Worm (Caenorhabditis elegans): Measurements from ENCODE around the gene W10C4.1.

DNA sequence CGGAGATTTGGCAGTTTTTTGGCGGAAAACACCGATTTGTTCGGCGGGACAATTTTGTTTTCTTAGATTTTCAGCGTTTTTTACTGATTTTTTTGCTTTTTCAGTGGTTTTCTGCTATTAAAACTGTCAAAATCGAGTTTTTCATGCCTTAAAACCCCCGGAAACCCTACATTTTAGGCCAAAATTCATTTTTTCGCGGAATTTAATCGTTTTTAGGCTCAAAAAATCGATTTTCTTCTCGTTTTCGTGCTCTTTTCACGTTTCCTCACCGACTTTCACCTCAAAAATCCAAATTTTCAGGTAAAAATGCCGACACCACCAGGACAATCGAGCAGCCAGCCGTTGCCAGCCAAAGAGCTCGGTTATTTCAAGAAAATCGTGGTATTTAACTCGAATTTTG, 28.6 kb upstream of the W10C4.1 start, which contains the start of gene hpo-29:
- TF ChIP-seq ztf-11 (tag; optimal IDR thresholded peaks at IDR 0.05) (no peak), nhr-12 (tag; optimal IDR thresholded peaks at IDR 0.05) (no peak), unc-62 (GFP tag; optimal IDR thresholded peaks at IDR 0.05) (no peak), elt-2 (tag; optimal IDR thresholded peaks at IDR 0.05) (no peak), nhr-28 (tag; optimal IDR thresholded peaks at IDR 0.05) (no peak), jun-1 (tag; optimal IDR thresholded peaks at IDR 0.05) (no peak), nhr-77 (tag; optimal IDR thresholded peaks at IDR 0.05) (no peak), aly-2 (tag; optimal IDR thresholded peaks at IDR 0.05) (no peak), pqm-1 (tag; optimal IDR thresholded peaks at IDR 0.05) (no peak), ZK546.5 (tag; optimal IDR thresholded peaks at IDR 0.05) (no peak)

Data from whole organism, L3 larva.